Fruit fly (Drosophila melanogaster): ENCODE results near the gene GstD2.
A peak's percentile ranks its signal among the peaks of the same experiment; 100 is the strongest.

Gene GstD2

DNA sequence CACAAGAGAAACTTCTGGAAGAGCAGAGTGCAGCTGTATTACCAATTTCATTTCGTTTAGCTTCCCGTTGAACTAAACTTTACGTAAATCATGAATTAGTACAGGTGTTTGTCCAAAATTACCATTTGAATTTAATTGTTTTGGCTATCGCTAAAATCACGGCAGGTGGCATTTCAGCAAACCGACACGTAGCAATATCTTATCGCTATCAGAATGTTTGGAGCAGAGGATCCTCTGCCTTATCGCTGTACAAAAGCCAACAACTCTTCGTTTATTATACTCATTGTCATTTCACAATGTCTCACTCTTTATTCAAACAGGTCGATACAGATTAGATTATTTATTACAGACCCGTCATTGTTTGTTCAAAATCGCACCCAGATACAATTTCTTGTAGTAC, 5.9 kb upstream of the GstD2 start:
- TF ChIP-seq kay (GFP tag; ENCODE audit: borderline replicate concordance) (peak; percentile 8), pad (GFP tag; optimal IDR thresholded peaks at IDR 0.05) (no peak), CG14711 (tag; optimal IDR thresholded peaks at IDR 0.05) (no peak), CG12768 (GFP tag; optimal IDR thresholded peaks at IDR 0.05) (no peak), Hr96 (GFP tag; optimal IDR thresholded peaks at IDR 0.05) (no peak), CG33017 (tag; optimal IDR thresholded peaks at IDR 0.05) (no peak), cic (GFP tag; optimal IDR thresholded peaks at IDR 0.05) (peak; percentile 26), tj (GFP tag; optimal IDR thresholded peaks at IDR 0.05) (no peak), bab1 (GFP tag; optimal IDR thresholded peaks at IDR 0.05) (no peak)

DNA sequence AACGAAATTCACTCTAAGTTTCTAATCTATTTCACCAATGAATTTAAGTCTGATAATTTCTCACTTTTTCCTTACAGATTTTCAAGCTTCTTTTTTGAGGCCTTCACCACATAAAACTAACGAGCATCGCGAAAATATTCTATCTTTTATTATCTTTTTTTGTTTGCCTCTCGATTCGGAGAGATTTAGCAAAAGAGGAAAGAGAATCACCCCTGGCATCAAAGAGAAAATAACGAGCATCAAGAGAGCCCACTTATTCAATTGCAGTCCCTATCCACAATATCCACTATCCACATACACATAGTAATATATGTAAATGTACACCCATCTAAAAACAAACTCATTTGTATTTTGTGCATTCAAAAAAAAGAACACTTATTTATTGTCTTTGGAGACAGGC, 4.3 kb upstream of the GstD2 start, which contains the start of gene GstD9:
Gene GstD9, minus strand, starts transcription at position 101 of the 400 bp plus-strand sequence.
- TF ChIP-seq Clk (GFP tag; optimal IDR thresholded peaks at IDR 0.05) (no peak), Crg-1 (GFP tag; optimal IDR thresholded peaks at IDR 0.05) (no peak), CG5204 (GFP tag; optimal IDR thresholded peaks at IDR 0.05) (no peak), toe (GFP tag; optimal IDR thresholded peaks at IDR 0.05) (no peak), bab1 (GFP tag; optimal IDR thresholded peaks at IDR 0.05) (no peak), CG14711 (tag; optimal IDR thresholded peaks at IDR 0.05) (no peak), cnc (optimal IDR thresholded peaks at IDR 0.05) (no peak), CG1620 (GFP tag; optimal IDR thresholded peaks at IDR 0.05) (no peak), CG11617 (GFP tag; optimal IDR thresholded peaks at IDR 0.05) (no peak), CG7101 (tag; optimal IDR thresholded peaks at IDR 0.05) (no peak), tj (GFP tag; optimal IDR thresholded peaks at IDR 0.05) (no peak), kay (GFP tag; ENCODE audit: borderline replicate concordance) (no peak), ovo (GFP tag; optimal IDR thresholded peaks at IDR 0.05) (no peak), Mnt (GFP tag; optimal IDR thresholded peaks at IDR 0.05) (no peak), CG12768 (GFP tag; optimal IDR thresholded peaks at IDR 0.05) (no peak), CG33017 (tag; optimal IDR thresholded peaks at IDR 0.05) (no peak), CG7045 (GFP tag; optimal IDR thresholded peaks at IDR 0.05) (no peak), cic (GFP tag; optimal IDR thresholded peaks at IDR 0.05) (no peak), Hr96 (GFP tag; optimal IDR thresholded peaks at IDR 0.05) (no peak), pad (GFP tag; optimal IDR thresholded peaks at IDR 0.05) (no peak)

DNA sequence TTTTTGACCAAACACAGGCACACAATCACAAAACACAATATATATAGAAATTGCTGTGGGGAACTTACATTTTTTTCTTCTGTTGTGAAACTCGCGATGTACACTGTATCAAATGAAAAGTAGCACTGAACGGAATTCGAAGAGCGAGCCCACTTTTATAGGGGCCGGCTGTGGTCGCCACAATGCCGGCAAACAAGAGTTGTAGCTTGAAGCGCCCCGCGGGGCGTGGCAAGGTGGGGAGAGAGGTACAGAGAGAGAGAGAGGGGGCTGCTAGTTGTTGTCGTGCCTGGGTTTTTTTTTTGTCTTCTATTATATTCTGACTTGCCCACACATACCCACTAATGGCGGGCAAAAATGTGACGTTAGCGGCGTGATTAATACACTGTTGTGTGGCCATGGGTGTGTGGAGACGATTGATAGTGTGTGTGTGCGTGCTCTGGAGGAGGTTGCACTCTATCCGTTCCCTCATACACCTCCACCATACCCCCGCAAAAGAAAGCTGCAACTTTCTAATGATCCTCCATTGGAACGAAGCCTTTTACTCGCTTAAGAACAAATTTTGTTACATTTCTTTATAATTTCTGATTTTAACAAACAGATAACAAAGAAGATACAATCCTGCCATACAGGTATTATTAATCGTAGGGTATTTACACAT, 2.5 kb upstream of the GstD2 start, which contains the start of gene GstD1:
Gene GstD1, minus strand, starts transcription at position 134 of the 658 bp plus-strand sequence.
- TF ChIP-seq Mnt (GFP tag; optimal IDR thresholded peaks at IDR 0.05) (peak; percentile 90), CG5204 (GFP tag; optimal IDR thresholded peaks at IDR 0.05) (peak; percentile 54), Hr96 (GFP tag; optimal IDR thresholded peaks at IDR 0.05) (peak; percentile 48), ovo (GFP tag; optimal IDR thresholded peaks at IDR 0.05) (peak; percentile 89), cic (GFP tag; optimal IDR thresholded peaks at IDR 0.05) (peak; percentile 97), pad (GFP tag; optimal IDR thresholded peaks at IDR 0.05) (peak; percentile 49), CG33017 (tag; optimal IDR thresholded peaks at IDR 0.05) (peak; percentile 23), CG14711 (tag; optimal IDR thresholded peaks at IDR 0.05) (peak; percentile 13), CG11617 (GFP tag; optimal IDR thresholded peaks at IDR 0.05) (peak; percentile 69), kay (GFP tag; ENCODE audit: borderline replicate concordance) (peak; percentile 97), CG7045 (GFP tag; optimal IDR thresholded peaks at IDR 0.05) (peak; percentile 60), Crg-1 (GFP tag; optimal IDR thresholded peaks at IDR 0.05) (no peak), CG1620 (GFP tag; optimal IDR thresholded peaks at IDR 0.05) (peak; percentile 69), tj (GFP tag; optimal IDR thresholded peaks at IDR 0.05) (peak; percentile 67), Clk (GFP tag; optimal IDR thresholded peaks at IDR 0.05) (peak; percentile 92), CG7101 (tag; optimal IDR thresholded peaks at IDR 0.05) (peak; percentile 56), toe (GFP tag; optimal IDR thresholded peaks at IDR 0.05) (peak; percentile 81), bab1 (GFP tag; optimal IDR thresholded peaks at IDR 0.05) (peak; percentile 80), cnc (optimal IDR thresholded peaks at IDR 0.05) (peak in 1 of 2 experiments; percentile 85), CG12768 (GFP tag; optimal IDR thresholded peaks at IDR 0.05) (peak; percentile 92)

DNA sequence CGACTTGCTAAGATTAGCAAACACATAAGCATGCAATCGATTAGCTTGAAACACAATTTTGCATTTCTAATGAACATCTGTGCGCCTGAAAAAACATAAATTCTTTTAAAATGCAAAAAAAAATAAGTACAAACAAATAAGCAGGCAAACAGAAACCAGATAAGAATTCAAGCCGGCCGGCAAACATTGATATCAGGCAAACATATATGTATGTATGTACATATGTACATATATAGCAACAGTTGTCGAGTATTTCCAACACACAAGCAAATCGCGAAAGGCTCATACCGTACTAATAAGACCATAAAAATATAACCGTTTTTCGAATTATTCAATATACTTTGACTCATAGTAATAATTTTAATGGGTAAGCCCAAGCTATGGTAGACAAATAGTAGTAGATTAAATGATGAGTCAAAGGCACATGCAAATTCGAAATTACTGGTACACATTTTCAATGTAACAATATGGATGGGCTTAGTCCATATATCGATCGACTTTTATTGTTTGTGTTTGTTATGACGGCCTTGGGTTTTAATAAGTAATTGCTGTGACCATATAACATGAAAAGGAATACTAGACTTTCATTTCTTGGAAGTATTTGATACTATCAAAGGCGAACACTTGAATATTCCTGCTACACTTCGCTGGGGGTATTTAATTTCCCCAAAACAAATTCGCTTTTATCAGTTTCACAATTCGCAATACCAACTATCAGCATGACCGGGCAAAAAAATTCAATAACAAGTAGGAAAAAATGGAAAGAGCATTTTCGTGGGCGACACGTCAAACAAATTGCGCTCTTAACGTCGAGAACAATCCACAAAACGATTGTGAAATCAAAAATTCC, 1.8 kb upstream of the GstD2 start:
- TF ChIP-seq cnc (optimal IDR thresholded peaks at IDR 0.05) (peak; percentile 91 to 97), CG14711 (tag; optimal IDR thresholded peaks at IDR 0.05) (peak; percentile 12), CG11617 (GFP tag; optimal IDR thresholded peaks at IDR 0.05) (no peak), ovo (GFP tag; optimal IDR thresholded peaks at IDR 0.05) (no peak), Hr96 (GFP tag; optimal IDR thresholded peaks at IDR 0.05) (no peak), CG7045 (GFP tag; optimal IDR thresholded peaks at IDR 0.05) (no peak), kay (GFP tag; ENCODE audit: borderline replicate concordance) (peak; percentile 90), Clk (GFP tag; optimal IDR thresholded peaks at IDR 0.05) (no peak), CG5204 (GFP tag; optimal IDR thresholded peaks at IDR 0.05) (peak; percentile 8), pad (GFP tag; optimal IDR thresholded peaks at IDR 0.05) (no peak), CG1620 (GFP tag; optimal IDR thresholded peaks at IDR 0.05) (no peak), toe (GFP tag; optimal IDR thresholded peaks at IDR 0.05) (no peak), CG7101 (tag; optimal IDR thresholded peaks at IDR 0.05) (no peak), Mnt (GFP tag; optimal IDR thresholded peaks at IDR 0.05) (no peak), CG12768 (GFP tag; optimal IDR thresholded peaks at IDR 0.05) (no peak), cic (GFP tag; optimal IDR thresholded peaks at IDR 0.05) (no peak), tj (GFP tag; optimal IDR thresholded peaks at IDR 0.05) (no peak), bab1 (GFP tag; optimal IDR thresholded peaks at IDR 0.05) (no peak), Crg-1 (GFP tag; optimal IDR thresholded peaks at IDR 0.05) (no peak), CG33017 (tag; optimal IDR thresholded peaks at IDR 0.05) (no peak)

- TF ChIP-seq tj (GFP tag; optimal IDR thresholded peaks at IDR 0.05) (peak; percentile 51), cnc (optimal IDR thresholded peaks at IDR 0.05) (no peak), Hr96 (GFP tag; optimal IDR thresholded peaks at IDR 0.05) (no peak), CG7101 (tag; optimal IDR thresholded peaks at IDR 0.05) (no peak), kay (GFP tag; ENCODE audit: borderline replicate concordance) (no peak), cic (GFP tag; optimal IDR thresholded peaks at IDR 0.05) (no peak), toe (GFP tag; optimal IDR thresholded peaks at IDR 0.05) (no peak)
Measured at dm6 chr3R:12370643-12370995, 1.2 kb upstream of the GstD2 start.
